Worm (Caenorhabditis elegans): ENCODE measurements around the gene wago-10.
A peak's percentile ranks its signal among the peaks of the same experiment; 100 is the strongest.

Gene wago-10

DNA sequence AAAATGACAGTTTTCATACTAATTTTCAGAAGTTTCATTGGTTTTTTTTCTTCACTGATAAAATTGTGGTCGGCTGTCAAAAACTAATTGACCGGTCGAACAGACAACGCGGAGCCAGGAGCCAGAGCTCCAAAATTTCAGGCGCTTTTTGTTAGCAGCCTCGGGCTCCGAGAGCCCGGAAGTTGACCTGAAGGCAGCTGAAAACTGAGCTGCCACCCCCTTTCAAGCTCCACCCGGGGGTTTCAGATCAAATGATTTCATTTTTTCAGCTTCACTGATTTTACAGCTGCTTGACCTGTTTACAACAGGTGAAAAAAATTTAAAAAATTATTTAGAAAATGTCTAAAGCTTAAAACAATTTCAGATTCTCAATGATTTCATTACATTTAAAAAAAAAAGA lies 882 bp upstream of the wago-10 start:
- TF ChIP-seq egl-13 (tag; optimal IDR thresholded peaks at IDR 0.05) (no peak), hlh-4 (tag; optimal IDR thresholded peaks at IDR 0.05) (peak; percentile 78)

DNA sequence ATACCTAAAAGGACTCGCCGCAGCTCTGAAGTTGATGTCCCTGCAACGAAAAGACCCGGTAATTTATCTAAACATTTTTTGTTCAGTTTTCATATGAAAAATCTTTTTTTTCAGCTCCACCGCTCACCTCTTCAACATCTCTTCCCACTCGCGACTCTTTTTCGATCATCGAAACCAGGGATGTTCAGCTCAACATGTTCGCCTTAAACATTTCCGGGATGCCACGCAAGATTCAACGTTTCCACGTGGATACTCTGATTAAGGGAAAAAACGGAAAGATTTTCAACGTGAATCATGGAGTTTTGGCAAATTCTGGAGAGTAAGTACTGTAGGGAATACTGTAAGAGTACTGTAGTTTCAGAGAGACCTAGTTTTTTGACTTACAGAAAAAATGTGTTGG lies 318 bp downstream of the wago-10 start:
- TF ChIP-seq nhr-84 (tag; optimal IDR thresholded peaks at IDR 0.05) (no peak), nhr-85 (tag) (peak; percentile 6)

- TF ChIP-seq isw-1 (GFP tag; IDR thresholded peaks at IDR 0.05) (no peak), zip-4 (GFP tag; optimal IDR thresholded peaks at IDR 0.05) (no peak)
Measured at ce11 chrV:346005-346404, 2.8 kb downstream of the wago-10 start.

- peak; percentile 20 for TF ChIP-seq nhr-19 (GFP tag; conservative IDR thresholded peaks at IDR 0.05)
- TF ChIP-seq nhr-85 (tag), result peak; percentile 75
- TF ChIP-seq pqm-1 (tag; optimal IDR thresholded peaks at IDR 0.05), result no peak
- peak; percentile 91 for TF ChIP-seq lin-14 (GFP tag; optimal IDR thresholded peaks at IDR 0.05)
- no peak for TF ChIP-seq C04F5.9 (tag; optimal IDR thresholded peaks at IDR 0.05)
- TF ChIP-seq nhr-47 (tag; optimal IDR thresholded peaks at IDR 0.05), result no peak
- no peak for TF ChIP-seq C16A3.4 (tag; optimal IDR thresholded peaks at IDR 0.05)
- TF ChIP-seq fkh-8 (tag; optimal IDR thresholded peaks at IDR 0.05), result no peak
- TF ChIP-seq rnt-1 (tag; optimal IDR thresholded peaks at IDR 0.05), result peak; percentile 18
- TF ChIP-seq zip-4 (GFP tag; optimal IDR thresholded peaks at IDR 0.05), result no peak
- TF ChIP-seq lin-35 (GFP tag; optimal IDR thresholded peaks at IDR 0.05), result peak in 1 of 2 experiments; percentile 24
- TF ChIP-seq xbp-1 (tag; optimal IDR thresholded peaks at IDR 0.05), result no peak
- TF ChIP-seq dsc-1 (tag; optimal IDR thresholded peaks at IDR 0.05), result no peak
- no peak for TF ChIP-seq ceh-63 (GFP tag; optimal IDR thresholded peaks at IDR 0.05)
- TF ChIP-seq swsn-7 (tag; optimal IDR thresholded peaks at IDR 0.05), result no peak
- no peak for TF ChIP-seq efl-1 (optimal IDR thresholded peaks at IDR 0.05)
- peak in 1 of 2 experiments; percentile 73 for TF ChIP-seq efl-1 (GFP tag; optimal IDR thresholded peaks at IDR 0.05 in 1 of 2)
Measured at ce11 chrV:347561-348345, 4.5 kb downstream of the wago-10 start.

ce11 chrV:349054-349453 lies 5.8 kb downstream of the wago-10 start, which contains the start of gene atg-9:
atg-9 (plus strand) TSS chrV:349385.
- TF ChIP-seq ceh-82 (tag; optimal IDR thresholded peaks at IDR 0.05), result peak; percentile 42 to 78 (median 51)
- TF ChIP-seq nhr-12 (tag; optimal IDR thresholded peaks at IDR 0.05), result no peak
- TF ChIP-seq nhr-19 (GFP tag; conservative IDR thresholded peaks at IDR 0.05), result peak; percentile 75
- TF ChIP-seq ceh-90 (tag; optimal IDR thresholded peaks at IDR 0.05), result no peak
- TF ChIP-seq unc-30 (tag; optimal IDR thresholded peaks at IDR 0.05), result no peak
- peak; percentile 88 for TF ChIP-seq C16A3.4 (tag; optimal IDR thresholded peaks at IDR 0.05)
- TF ChIP-seq efl-1 (optimal IDR thresholded peaks at IDR 0.05), result peak; percentile 65 to 71
- TF ChIP-seq efl-1 (GFP tag; optimal IDR thresholded peaks at IDR 0.05 in 1 of 2), result peak; percentile 68 to 96
- no peak for TF ChIP-seq zip-4 (GFP tag; optimal IDR thresholded peaks at IDR 0.05)
- TF ChIP-seq Y116A8C.19 (tag; optimal IDR thresholded peaks at IDR 0.05; ENCODE audit: borderline replicate concordance), result no peak
- no peak for TF ChIP-seq mef-2 (tag; optimal IDR thresholded peaks at IDR 0.05)
- TF ChIP-seq aha-1 (tag; optimal IDR thresholded peaks at IDR 0.05), result no peak
- TF ChIP-seq nhr-237 (tag; optimal IDR thresholded peaks at IDR 0.05), result peak; percentile 9
- peak; percentile 63 for TF ChIP-seq nhr-47 (tag; optimal IDR thresholded peaks at IDR 0.05)
- TF ChIP-seq C04F5.9 (tag; optimal IDR thresholded peaks at IDR 0.05), result no peak
- TF ChIP-seq nhr-77 (tag; optimal IDR thresholded peaks at IDR 0.05), result peak; percentile 58
- TF ChIP-seq lin-15B (tag; optimal IDR thresholded peaks at IDR 0.05), result peak; percentile 34
- TF ChIP-seq sup-37 (GFP tag; optimal IDR thresholded peaks at IDR 0.05), result no peak
- TF ChIP-seq unc-62 (GFP tag; optimal IDR thresholded peaks at IDR 0.05), result no peak
- TF ChIP-seq unc-130 (tag; optimal IDR thresholded peaks at IDR 0.05), result peak; percentile 56
- peak; percentile 67 for TF ChIP-seq ama-1 (optimal IDR thresholded peaks at IDR 0.05)
- no peak for TF ChIP-seq sptf-1 (tag; optimal IDR thresholded peaks at IDR 0.05)
- TF ChIP-seq mdl-1 (tag; optimal IDR thresholded peaks at IDR 0.05), result peak in 1 of 2 experiments; percentile 98
- TF ChIP-seq ces-1 (GFP tag; optimal IDR thresholded peaks at IDR 0.05), result no peak
- peak; percentile 32 for TF ChIP-seq ztf-4 (tag; optimal IDR thresholded peaks at IDR 0.05)
- peak; percentile 97 for TF ChIP-seq lin-14 (GFP tag; optimal IDR thresholded peaks at IDR 0.05)
- peak; percentile 69 for TF ChIP-seq vab-15 (tag; optimal IDR thresholded peaks at IDR 0.05)
- TF ChIP-seq efl-3 (GFP tag; optimal IDR thresholded peaks at IDR 0.05), result no peak
- no peak for TF ChIP-seq fkh-10 (GFP tag; optimal IDR thresholded peaks at IDR 0.05)
- no peak for TF ChIP-seq jun-1 (tag; optimal IDR thresholded peaks at IDR 0.05)
- no peak for TF ChIP-seq irx-1 (tag; optimal IDR thresholded peaks at IDR 0.05)
- TF ChIP-seq aly-2 (tag; optimal IDR thresholded peaks at IDR 0.05), result no peak
